Fruit fly (Drosophila melanogaster) S2 (cell line): ENCODE measurements around the gene Duba.

Source experiments
- CG8478 ChIP-seq: fragments of >200 bp; optimal IDR thresholded peaks from 2 replicates; lab custom pipeline; 2018
- CTCF ChIP-seq, 2 experiments: fragments of >200 bp; optimal IDR thresholded peaks; 2 replicates each; lab custom pipeline; 2018

DNA sequence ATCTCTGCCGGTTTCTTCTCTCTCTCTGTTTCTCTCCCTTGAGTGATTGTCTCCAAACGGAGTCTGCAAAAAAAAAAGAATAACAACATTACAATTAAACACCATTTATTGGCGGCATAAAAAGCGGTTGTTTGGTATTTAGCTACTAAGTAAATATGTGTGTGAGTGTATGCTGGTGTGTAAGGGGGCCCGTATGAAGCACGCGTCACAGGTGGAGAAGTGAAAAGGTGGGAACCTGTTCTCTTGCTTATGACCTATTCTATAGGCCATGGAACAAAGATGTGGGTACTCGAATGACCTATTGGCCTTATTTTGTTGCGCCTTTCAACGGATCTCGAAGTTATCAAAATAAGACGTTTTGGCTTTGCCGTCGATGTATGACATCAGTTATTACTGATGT is 20.7 kb downstream of the Duba start:
- no peak for TF ChIP-seq CG8478 (lab: Kevin White, UChicago)
- no peak for TF ChIP-seq CTCF (optimal IDR thresholded peaks at IDR 0.05; lab: Kevin White, UChicago)
